Worm (Caenorhabditis elegans) whole organism, L2 larva: ENCODE data around the gene C35A5.8.

Experiments used
- F13H6.1 ChIP-seq: sonication (generic microtip); optimal IDR thresholded peaks from 2 replicates; lab custom pipeline; 2016; ENCODE audit warnings: missing genetic modification characterization, missing compliant biosample characterization
- aly-2 ChIP-seq: fragments of 150-350 bp; optimal IDR thresholded peaks from 2 replicates; lab custom pipeline; 2014; ENCODE audit warnings: missing biosample characterization, missing genetic modification characterization
- blmp-1 ChIP-seq: sonication (generic microtip); optimal IDR thresholded peaks from 2 replicates; lab custom pipeline; 2017; ENCODE audit warnings: missing genetic modification characterization, mild to moderate bottlenecking, missing compliant biosample characterization, antibody characterized with exemption, moderate library complexity; ENCODE audit not compliant: insufficient read depth
- fos-1 ChIP-seq: fragments of 150-350 bp; optimal IDR thresholded peaks from 2 replicates; lab custom pipeline; 2014; ENCODE audit warnings: missing biosample characterization, missing genetic modification characterization
- gmeb-1 ChIP-seq: fragments of 150-350 bp; optimal IDR thresholded peaks from 2 replicates; lab custom pipeline; 2014; ENCODE audit warnings: missing biosample characterization, missing genetic modification characterization
- mdl-1 ChIP-seq, 2 experiments: fragments of 150-350 bp in 1 of 2; sonication (generic microtip) in 1 of 2; optimal IDR thresholded peaks; 2 replicates each; lab custom pipeline; 2017; ENCODE audit warnings: missing biosample characterization in 2 of 2, missing genetic modification characterization in 2 of 2
- nhr-25 ChIP-seq: fragments of 150-350 bp; sonication (generic microtip); optimal IDR thresholded peaks from 3 replicates; lab custom pipeline; 2014; ENCODE audit warnings: missing biosample characterization, missing genetic modification characterization
- sma-3 ChIP-seq: sonication (generic microtip); optimal IDR thresholded peaks from 2 replicates; lab custom pipeline; 2016; ENCODE audit warnings: missing genetic modification reagents, missing genetic modification characterization, missing compliant biosample characterization
- unc-39 ChIP-seq: fragments of 150-350 bp; optimal IDR thresholded peaks from 2 replicates; lab custom pipeline; 2014; ENCODE audit warnings: missing biosample characterization, missing genetic modification characterization
- unc-62 ChIP-seq: fragments of 150-350 bp; optimal IDR thresholded peaks from 2 replicates; lab custom pipeline; 2014; ENCODE audit warnings: missing biosample characterization, missing genetic modification reagents, missing genetic modification characterization
- ztf-11 ChIP-seq: sonication (generic microtip); optimal IDR thresholded peaks from 2 replicates; lab custom pipeline; 2017; ENCODE audit warnings: missing biosample characterization, missing genetic modification characterization

DNA sequence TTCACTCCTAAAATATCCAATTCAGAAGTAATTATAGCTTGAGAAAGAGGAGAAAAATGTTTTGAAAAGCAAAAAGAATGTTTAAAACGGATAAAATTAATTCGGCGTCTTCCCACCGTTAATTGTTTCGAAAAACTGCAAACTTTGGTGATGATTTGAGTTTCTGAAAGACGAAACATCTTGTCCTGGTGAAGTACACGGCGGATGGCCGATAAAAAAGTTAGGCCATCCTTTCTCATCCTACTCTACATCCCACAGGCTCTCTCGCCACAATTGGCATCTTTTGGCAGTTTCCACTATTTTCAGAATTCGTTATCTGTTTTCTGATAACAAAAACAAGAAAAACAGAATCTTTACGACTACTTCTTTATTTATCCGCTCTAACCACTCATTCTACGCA lies at the start of gene C35A5.8, which contains the start of gene hda-11:
- peak; percentile 10 for TF ChIP-seq blmp-1 (tag; lab: Kevin White, UChicago)
- no peak for TF ChIP-seq nhr-25 (tag; lab: Kevin White, UChicago)
- TF ChIP-seq unc-62 (GFP tag; lab: Kevin White, UChicago) = no peak
- TF ChIP-seq gmeb-1 = peak; percentile 76
- TF ChIP-seq unc-39 = no peak
- TF ChIP-seq fos-1 (tag; lab: Kevin White, UChicago) = peak; percentile 44
- no peak for TF ChIP-seq ztf-11 (tag; lab: Kevin White, UChicago)
- peak; percentile 73 for TF ChIP-seq F13H6.1 (tag; lab: Kevin White, UChicago)
- TF ChIP-seq sma-3 (GFP tag; lab: Kevin White, UChicago) = peak; percentile 62
- no peak for TF ChIP-seq aly-2
- no peak for TF ChIP-seq mdl-1 (tag; optimal IDR thresholded peaks at IDR 0.05; lab: Kevin White, UChicago)
